Worm (Caenorhabditis elegans) whole organism, L4 larva: ENCODE data around the gene srx-10.
A peak's percentile ranks its signal among the peaks of the same experiment; 100 is the strongest.

ENCODE experiments used
- T20F7.1 ChIP-seq: fragments of 200-800 bp; sonication (Bioruptor generic); optimal IDR thresholded peaks from 2 replicates; lab custom pipeline; 2018; ENCODE audit warnings: mild to moderate bottlenecking, missing genetic modification characterization, missing compliant biosample characterization
- T26A8.4 ChIP-seq: fragments of 200-800 bp; sonication (Bioruptor generic); IDR thresholded peaks from 2 replicates; pipeline ENCODE4 v1.3.6; 2022; ENCODE audit warnings: missing genetic modification characterization, missing compliant biosample characterization
- ZK546.5 ChIP-seq, 2 experiments: sonication (generic microtip); optimal IDR thresholded peaks; 2 replicates each; lab custom pipeline; 2017; ENCODE audit warnings: missing biosample characterization in 2 of 2, missing genetic modification characterization in 2 of 2
- aha-1 ChIP-seq: fragments of 150-350 bp; peaks from one replicate; lab custom pipeline; 2014; ENCODE audit warnings: missing biosample characterization, missing genetic modification characterization
- arid-1 ChIP-seq: fragments of 200-800 bp; sonication (Bioruptor generic); conservative IDR thresholded peaks from 2 replicates; pipeline ENCODE4 v1.3.6; 2022; ENCODE audit warnings: missing genetic modification reagents, missing genetic modification characterization, missing compliant biosample characterization
- attf-4 ChIP-seq: sonication (generic microtip); optimal IDR thresholded peaks from 3 replicates; lab custom pipeline; 2017; ENCODE audit warnings: missing biosample characterization, missing genetic modification characterization
- ceh-28 ChIP-seq: fragments of 150-350 bp; optimal IDR thresholded peaks from 2 replicates; lab custom pipeline; 2014; ENCODE audit warnings: missing biosample characterization, missing genetic modification reagents, missing genetic modification characterization
- cey-2 ChIP-seq: sonication (generic microtip); optimal IDR thresholded peaks from 3 replicates; lab custom pipeline; 2017; ENCODE audit warnings: missing genetic modification characterization, mild to moderate bottlenecking, missing compliant biosample characterization, antibody characterized with exemption, borderline replicate concordance; ENCODE audit not compliant: insufficient read depth
- ctbp-1 ChIP-seq: fragments of 200-800 bp; sonication (Bioruptor generic); IDR thresholded peaks from 2 replicates; pipeline ENCODE4 v1.3.6; 2022; ENCODE audit warnings: missing genetic modification reagents, missing genetic modification characterization, missing compliant biosample characterization
- dmd-9 ChIP-seq: fragments of 200-800 bp; sonication (Bioruptor generic); IDR thresholded peaks from 2 replicates; pipeline ENCODE4 v1.3.6; 2022; ENCODE audit warnings: missing genetic modification reagents, missing genetic modification characterization, missing compliant biosample characterization
- gei-8 ChIP-seq: fragments of 200-800 bp; sonication (Bioruptor generic); optimal IDR thresholded peaks from 2 replicates; lab custom pipeline; 2018; ENCODE audit warnings: mild to moderate bottlenecking, missing genetic modification characterization, missing compliant biosample characterization
- hif-1 ChIP-seq, 2 experiments: sonication (generic microtip); optimal IDR thresholded peaks; 2 replicates each; lab custom pipeline; 2016 to 2017; ENCODE audit warnings: missing compliant biosample characterization in 2 of 2, missing genetic modification characterization in 2 of 2, missing genetic modification reagents in 2 of 2, missing genotype in 2 of 2, mild to moderate bottlenecking in 1 of 2
- hlh-30 ChIP-seq: sonication (generic microtip); optimal IDR thresholded peaks from 2 replicates; lab custom pipeline; 2017; ENCODE audit warnings: antibody characterized with exemption, mild to moderate bottlenecking, missing genetic modification characterization, missing compliant biosample characterization; ENCODE audit not compliant: insufficient read depth
- lin-38 ChIP-seq: fragments of 200-800 bp; sonication (Bioruptor generic); IDR thresholded peaks from 2 replicates; pipeline ENCODE4 v1.3.6; 2022; ENCODE audit warnings: missing genetic modification reagents, missing genetic modification characterization, missing compliant biosample characterization
- lin-39 ChIP-seq: fragments of 150-350 bp; optimal IDR thresholded peaks from 2 replicates; lab custom pipeline; 2014; ENCODE audit warnings: missing biosample characterization, missing genetic modification reagents, missing genetic modification characterization
- lsy-2 ChIP-seq, 2 experiments: fragments of 150-350 bp in 1 of 2; sonication (generic microtip) in 1 of 2; optimal IDR thresholded peaks; 2 replicates each; lab custom pipeline; 2014 to 2017; ENCODE audit warnings: missing biosample characterization in 2 of 2, missing genetic modification characterization in 2 of 2
- mdl-1 ChIP-seq, 2 experiments: fragments of 150-350 bp in 1 of 2; sonication (generic microtip) in 1 of 2; optimal IDR thresholded peaks; 2 replicates each; lab custom pipeline; 2014 to 2017; ENCODE audit warnings: missing biosample characterization in 2 of 2, missing genetic modification characterization in 2 of 2
- mep-1 ChIP-seq: fragments of 150-350 bp; sonication (generic microtip); optimal IDR thresholded peaks from 3 replicates; lab custom pipeline; 2014; ENCODE audit warnings: missing biosample characterization, missing genetic modification characterization
- nhr-11 ChIP-seq: fragments of 150-350 bp; optimal IDR thresholded peaks from 2 replicates; lab custom pipeline; 2014; ENCODE audit warnings: missing biosample characterization, missing genetic modification characterization
- nhr-111 ChIP-seq: fragments of 200-800 bp; sonication (Bioruptor generic); optimal IDR thresholded peaks from 2 replicates; lab custom pipeline; 2018; ENCODE audit warnings: mild to moderate bottlenecking, missing genetic modification characterization, missing compliant biosample characterization
- nhr-28 ChIP-seq: fragments of 150-350 bp; optimal IDR thresholded peaks from 2 replicates; lab custom pipeline; 2014; ENCODE audit warnings: missing biosample characterization, missing genetic modification characterization
- nhr-6 ChIP-seq: fragments of 150-350 bp; optimal IDR thresholded peaks from 2 replicates; lab custom pipeline; 2014; ENCODE audit warnings: missing biosample characterization, missing genetic modification characterization
- spr-1 ChIP-seq: sonication (generic microtip); optimal IDR thresholded peaks from 2 replicates; lab custom pipeline; 2016; ENCODE audit warnings: mild to moderate bottlenecking, missing genetic modification characterization, missing compliant biosample characterization
- tra-1 ChIP-seq: fragments of 200-800 bp; sonication (Bioruptor generic); IDR thresholded peaks from 2 replicates; pipeline ENCODE4 v1.3.6; 2022; ENCODE audit warnings: missing genetic modification reagents, missing genetic modification characterization, missing compliant biosample characterization
- unc-62 ChIP-seq, 3 experiments: fragments of 150-350 bp in 1 of 3; sonication (generic microtip); optimal IDR thresholded peaks in 2 of 3; peaks in 1 of 3; 1 replicate in 1 of 3; 2 replicates in 2 of 3; lab custom pipeline; 2014 to 2017; ENCODE audit warnings: missing biosample characterization in 3 of 3, missing genetic modification characterization in 3 of 3, missing genetic modification reagents in 3 of 3, missing genotype in 1 of 3
- ztf-7 ChIP-seq: fragments of 150-350 bp; optimal IDR thresholded peaks from 2 replicates; lab custom pipeline; 2014; ENCODE audit warnings: missing biosample characterization, missing genetic modification characterization

Gene srx-10

ce11 chrV:13942082-13942481 lies 4.2 kb downstream of the srx-10 start, which contains the start of gene dpr-1:
dpr-1 (minus strand) TSS chrV:13942182.
- TF ChIP-seq lsy-2 (tag; optimal IDR thresholded peaks at IDR 0.05; lab: Kevin White, UChicago): no peak
- TF ChIP-seq, all 104 proteins: peak for 0

DNA sequence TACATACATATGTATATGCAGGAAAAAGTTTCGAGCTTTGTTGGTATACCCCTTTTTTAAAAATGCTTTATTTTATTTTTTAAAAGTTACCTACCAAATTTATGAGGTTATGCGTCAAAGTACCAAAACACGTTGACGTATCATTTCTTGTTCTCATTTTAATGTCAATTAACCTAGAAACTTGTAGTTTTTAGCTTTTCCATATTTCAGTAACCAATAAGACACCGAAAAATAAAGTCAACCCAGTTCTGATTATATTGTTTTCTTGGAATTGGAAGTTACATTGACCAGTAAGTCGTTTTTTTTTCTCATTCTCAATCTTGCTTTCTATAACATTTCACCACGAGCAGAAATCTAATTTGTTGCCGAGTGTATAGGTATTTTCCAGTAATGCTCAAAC lies 9.4 kb downstream of the srx-10 start, which contains the start of gene srw-145:
Gene srw-145, plus strand, starts transcription at position 301 of the 400 bp plus-strand sequence.
- no peak for TF ChIP-seq cey-2 (tag; lab: Kevin White, UChicago)
- no peak for TF ChIP-seq nhr-111 (GFP tag; lab: Kevin White, UChicago)
- no peak for TF ChIP-seq attf-4 (tag; lab: Kevin White, UChicago)
- peak; percentile 6 for TF ChIP-seq nhr-11
- no peak for TF ChIP-seq gei-8 (GFP tag; lab: Kevin White, UChicago)
- TF ChIP-seq aha-1 (tag; lab: Kevin White, UChicago): peak; percentile 41
- TF ChIP-seq dmd-9 (GFP tag; lab: Robert Waterston, UW): no peak

ce11 chrV:13936052-13936451 lies 10.2 kb downstream of the srx-10 start:
- TF ChIP-seq aha-1 (tag; lab: Kevin White, UChicago): peak; percentile 23
- TF ChIP-seq hif-1 (tag; optimal IDR thresholded peaks at IDR 0.05; lab: Kevin White, UChicago): no peak
- no peak for TF ChIP-seq spr-1 (tag; lab: Kevin White, UChicago)
- no peak for TF ChIP-seq nhr-6 (tag; lab: Kevin White, UChicago)
- TF ChIP-seq mep-1 (tag; lab: Kevin White, UChicago): no peak
- TF ChIP-seq nhr-28: peak; percentile 33
- TF ChIP-seq lin-39 (tag; lab: Kevin White, UChicago): no peak
- TF ChIP-seq T26A8.4 (GFP tag; lab: Robert Waterston, UW): no peak
- TF ChIP-seq hlh-30: peak; percentile 70
- TF ChIP-seq arid-1 (GFP tag; lab: Robert Waterston, UW): no peak
- peak in 1 of 2 experiments; percentile 44 for TF ChIP-seq mdl-1 (tag; optimal IDR thresholded peaks at IDR 0.05; lab: Kevin White, UChicago)
- no peak for TF ChIP-seq tra-1 (GFP tag; lab: Robert Waterston, UW)

DNA sequence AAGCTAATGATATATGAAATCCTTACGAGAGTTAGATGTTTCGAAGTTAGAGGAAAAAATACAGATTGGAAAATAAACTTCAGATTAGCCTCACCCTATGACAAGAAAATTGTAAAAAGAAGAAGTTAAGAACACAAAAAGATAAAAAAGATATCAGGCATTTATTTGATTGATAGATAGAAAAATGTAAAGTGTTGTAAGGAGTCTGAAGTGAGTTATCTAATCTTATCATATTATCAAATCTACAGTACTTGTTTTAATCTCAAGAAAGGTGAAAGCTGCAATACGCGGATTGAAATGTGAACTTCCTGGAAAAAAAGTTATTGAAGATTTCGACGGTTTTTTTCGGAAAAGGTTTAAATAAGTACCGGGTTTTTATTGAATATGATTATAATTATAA lies 10.9 kb downstream of the srx-10 start:
- TF ChIP-seq unc-62 (GFP tag; optimal IDR thresholded peaks at IDR 0.05 in 1 of 2; lab: Kevin White, UChicago) (no peak), unc-62 (tag; optimal IDR thresholded peaks at IDR 0.05; lab: Kevin White, UChicago) (no peak), ztf-7 (tag; lab: Kevin White, UChicago) (no peak), lin-38 (GFP tag; lab: Robert Waterston, UW) (no peak), T20F7.1 (no peak)

ce11 chrV:13934545-13934944 lies 11.7 kb downstream of the srx-10 start, which contains the start of gene R10D12.1:
R10D12.1 (minus strand) TSS chrV:13934645.
- peak; percentile 19 for TF ChIP-seq nhr-28
- peak; percentile 7 for TF ChIP-seq hlh-30
- no peak for TF ChIP-seq ZK546.5 (tag; optimal IDR thresholded peaks at IDR 0.05; lab: Kevin White, UChicago)

DNA sequence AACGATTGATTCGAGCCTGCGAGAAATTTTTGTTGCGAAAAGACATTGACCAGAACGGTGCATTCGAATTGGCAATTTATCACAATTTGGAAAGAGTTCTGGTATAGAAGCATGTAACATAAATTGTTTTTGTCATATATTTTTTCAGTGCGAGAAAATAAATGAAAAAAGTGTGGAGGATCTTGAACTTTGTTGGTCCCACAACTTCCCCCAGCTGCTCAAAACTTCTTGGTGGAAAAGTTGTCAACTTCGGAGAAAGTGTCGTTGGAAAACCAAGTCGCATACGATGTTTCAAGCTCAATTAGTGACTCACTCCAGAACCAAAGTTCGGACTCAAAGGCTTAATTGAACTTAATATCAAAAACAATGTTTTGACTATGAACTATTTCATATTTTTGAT lies 14.3 kb downstream of the srx-10 start:
- peak; percentile 94 for TF ChIP-seq aha-1 (tag; lab: Kevin White, UChicago)
- TF ChIP-seq unc-62 (GFP tag; optimal IDR thresholded peaks at IDR 0.05 in 1 of 2; lab: Kevin White, UChicago): peak in 1 of 2 experiments; percentile 34
- TF ChIP-seq unc-62 (tag; optimal IDR thresholded peaks at IDR 0.05; lab: Kevin White, UChicago): no peak
- TF ChIP-seq ceh-28: no peak
- TF ChIP-seq ctbp-1 (GFP tag; lab: Robert Waterston, UW): no peak
- TF ChIP-seq, all 104 proteins: peak for 2

- TF ChIP-seq aha-1 (tag; lab: Kevin White, UChicago): peak; percentile 18
- TF ChIP-seq nhr-28: no peak
These were observed 15.1 kb downstream of the srx-10 start, which contains the start of gene C06B3.16 for ce11 chrV:13931225-13931624. C06B3.16 (plus strand) TSS chrV:13931525.
